Fruit fly (Drosophila melanogaster): ENCODE data around the gene RabX4.
A peak's percentile ranks its signal among the peaks of the same experiment; 100 is the strongest.

Gene RabX4

DNA sequence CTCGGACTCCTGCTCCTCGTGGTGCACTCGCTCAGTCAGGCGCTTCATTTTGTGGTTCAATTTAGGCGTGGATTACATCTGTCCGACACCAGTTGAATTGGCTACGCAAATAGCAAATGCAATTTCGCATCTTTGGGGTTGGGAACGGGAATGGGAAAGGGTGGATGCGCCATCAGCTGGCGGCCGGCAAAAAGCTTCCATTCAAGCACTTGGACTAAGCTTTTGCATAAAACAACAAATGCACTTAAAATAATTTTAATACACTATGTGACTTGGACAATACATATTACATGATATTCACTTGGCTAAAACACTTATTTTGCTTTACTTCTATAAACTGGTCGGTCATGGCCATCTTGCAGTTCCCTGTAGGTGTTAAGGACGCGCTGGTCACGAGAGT is 27.9 kb upstream of the RabX4 start, which contains the start of gene HDAC11:
HDAC11 (minus strand) TSS at position 101 of the 400 bp plus-strand sequence.
- TF ChIP-seq Sox15 (GFP tag; optimal IDR thresholded peaks at IDR 0.05): no peak
- TF ChIP-seq CG31627 (GFP tag; optimal IDR thresholded peaks at IDR 0.05): no peak
- TF ChIP-seq ss (GFP tag; optimal IDR thresholded peaks at IDR 0.05): no peak
- no peak for TF ChIP-seq CG8119 (GFP tag; IDR thresholded peaks at IDR 0.05)
- no peak for TF ChIP-seq salr (GFP tag; optimal IDR thresholded peaks at IDR 0.05)
- no peak for TF ChIP-seq topi (GFP tag; optimal IDR thresholded peaks at IDR 0.05)
- TF ChIP-seq CG6792 (GFP tag; optimal IDR thresholded peaks at IDR 0.05): no peak
- no peak for TF ChIP-seq CG8319 (GFP tag; optimal IDR thresholded peaks at IDR 0.05)
- TF ChIP-seq Hr38 (GFP tag; optimal IDR thresholded peaks at IDR 0.05): no peak
- TF ChIP-seq CG6163 (GFP tag; IDR thresholded peaks at IDR 0.05): no peak
- no peak for TF ChIP-seq vri (GFP tag; optimal IDR thresholded peaks at IDR 0.05)
- TF ChIP-seq Eip78C (GFP tag): no peak
- TF ChIP-seq cyc (GFP tag; optimal IDR thresholded peaks at IDR 0.05): no peak
- TF ChIP-seq CG16779 (tag; optimal IDR thresholded peaks at IDR 0.05): no peak
- no peak for TF ChIP-seq Sox102F (GFP tag; optimal IDR thresholded peaks at IDR 0.05)
- no peak for TF ChIP-seq CG32006 (GFP tag; optimal IDR thresholded peaks at IDR 0.05)
- TF ChIP-seq Ets96B (tag; optimal IDR thresholded peaks at IDR 0.05): no peak
- no peak for TF ChIP-seq Hr39 (GFP tag; optimal IDR thresholded peaks at IDR 0.05)

- no peak for TF ChIP-seq CG3032 (tag; optimal IDR thresholded peaks at IDR 0.05)
- no peak for TF ChIP-seq Ets21C (GFP tag; optimal IDR thresholded peaks at IDR 0.05)
- no peak for TF ChIP-seq Blimp-1 (GFP tag; optimal IDR thresholded peaks at IDR 0.05)
- TF ChIP-seq Sox14 (GFP tag; optimal IDR thresholded peaks at IDR 0.05): peak; percentile 68
Observed at dm6 chr3R:24851429-24851828, 23.2 kb upstream of the RabX4 start, which contains the start of gene Nct. TSS of gene Nct (plus strand) at chr3R:24851601.

- TF ChIP-seq acj6 (GFP tag; optimal IDR thresholded peaks at IDR 0.05): peak; percentile 41
- peak; percentile 83 for TF ChIP-seq cyc (GFP tag; optimal IDR thresholded peaks at IDR 0.05)
- peak; percentile 39 for TF ChIP-seq Sox14 (GFP tag; optimal IDR thresholded peaks at IDR 0.05)
- peak; percentile 66 for TF ChIP-seq topi (GFP tag; optimal IDR thresholded peaks at IDR 0.05)
- TF ChIP-seq CG31627 (GFP tag; optimal IDR thresholded peaks at IDR 0.05): peak; percentile 79
- peak; percentile 77 for TF ChIP-seq Eip78C (GFP tag)
- no peak for TF ChIP-seq CG8319 (GFP tag; optimal IDR thresholded peaks at IDR 0.05)
- TF ChIP-seq CG15336 (GFP tag; IDR thresholded peaks at IDR 0.05): no peak
- no peak for TF ChIP-seq CG16779 (tag; optimal IDR thresholded peaks at IDR 0.05)
- peak; percentile 63 for TF ChIP-seq Hr39 (GFP tag; optimal IDR thresholded peaks at IDR 0.05)
- TF ChIP-seq esn (GFP tag; optimal IDR thresholded peaks at IDR 0.05): peak; percentile 68
- TF ChIP-seq Ets21C (GFP tag; optimal IDR thresholded peaks at IDR 0.05): peak; percentile 39
- peak; percentile 70 for TF ChIP-seq lz (GFP tag; optimal IDR thresholded peaks at IDR 0.05)
- TF ChIP-seq CG10631 (GFP tag; optimal IDR thresholded peaks at IDR 0.05): peak; percentile 67
- TF ChIP-seq CG11902 (GFP tag; optimal IDR thresholded peaks at IDR 0.05): peak; percentile 48
Observed at dm6 chr3R:24850420-24850819, 22.2 kb upstream of the RabX4 start, which contains the start of gene CG7006. TSS of gene CG7006 (plus strand) at chr3R:24850627.

DNA sequence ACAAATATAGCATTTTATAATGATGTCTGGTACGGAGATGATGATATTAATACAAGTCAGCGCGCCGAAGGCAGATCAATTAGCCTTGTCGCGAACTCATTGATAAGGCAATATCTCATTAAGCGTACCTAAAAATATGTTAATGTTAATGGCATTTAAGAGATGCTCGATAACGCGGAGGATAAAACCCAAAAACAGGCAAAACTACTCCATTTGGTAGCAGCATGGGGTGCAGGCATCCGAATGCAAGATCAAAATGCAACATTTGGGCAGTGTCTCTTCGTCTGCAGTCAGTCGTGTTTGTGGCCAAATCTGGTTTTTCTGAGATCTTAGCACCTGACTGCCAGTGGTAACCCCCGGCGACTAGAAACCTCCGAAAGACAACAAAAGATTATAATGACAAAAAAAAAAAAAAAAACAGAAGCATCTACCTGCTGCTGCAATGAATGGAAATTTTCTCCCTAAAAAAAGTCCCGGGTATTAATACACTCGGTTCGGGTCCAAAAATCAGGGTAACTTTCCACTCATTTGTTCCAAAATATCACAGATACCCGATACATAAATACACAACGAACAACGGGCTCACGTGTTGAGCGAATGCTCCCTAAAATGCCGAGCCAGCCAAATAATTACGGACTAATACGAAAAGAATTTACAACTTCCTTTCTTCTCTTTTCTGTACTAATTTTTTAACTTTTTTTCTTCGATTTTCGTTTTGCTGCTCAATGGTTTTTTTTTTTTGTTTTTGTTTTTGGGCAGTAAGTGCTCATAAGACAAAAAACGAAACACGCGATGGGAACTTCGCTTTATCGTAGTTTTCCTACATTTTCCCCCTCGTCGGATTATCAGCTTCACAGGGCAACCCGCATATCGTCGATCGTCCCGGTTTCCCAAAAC is 18.0 kb upstream of the RabX4 start:
- TF ChIP-seq CG11294 (GFP tag; IDR thresholded peaks at IDR 0.05): no peak
- no peak for TF ChIP-seq CG11902 (GFP tag; optimal IDR thresholded peaks at IDR 0.05)
- no peak for TF ChIP-seq topi (GFP tag; optimal IDR thresholded peaks at IDR 0.05)
- no peak for TF ChIP-seq Ets96B (tag; optimal IDR thresholded peaks at IDR 0.05)
- no peak for TF ChIP-seq CG8119 (GFP tag; IDR thresholded peaks at IDR 0.05)
- TF ChIP-seq esn (GFP tag; optimal IDR thresholded peaks at IDR 0.05): no peak
- no peak for TF ChIP-seq Eip75B (GFP tag; optimal IDR thresholded peaks at IDR 0.05)

DNA sequence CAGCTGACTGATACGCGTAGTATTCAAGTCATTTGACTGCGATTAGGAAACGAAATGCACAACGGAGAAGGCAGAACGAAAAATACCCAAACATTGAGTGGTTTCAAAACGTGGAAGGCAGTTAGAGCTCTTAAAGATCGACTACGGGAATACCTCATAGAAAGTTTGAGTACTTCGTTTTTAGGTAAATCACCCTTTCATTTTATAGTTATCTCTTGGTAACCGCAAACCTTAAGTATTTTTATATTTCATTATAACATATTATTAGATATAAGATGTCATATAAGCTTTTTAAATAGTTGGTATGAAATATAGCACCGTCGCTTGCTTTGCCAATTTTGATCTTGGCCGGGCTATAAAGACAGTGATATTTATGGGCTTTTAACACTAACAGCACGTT is 16.9 kb upstream of the RabX4 start:
- TF ChIP-seq lz (GFP tag; optimal IDR thresholded peaks at IDR 0.05) (no peak), achi (GFP tag; optimal IDR thresholded peaks at IDR 0.05) (no peak), Blimp-1 (GFP tag; optimal IDR thresholded peaks at IDR 0.05) (no peak), fkh (GFP tag; optimal IDR thresholded peaks at IDR 0.05) (no peak), CG8119 (GFP tag; IDR thresholded peaks at IDR 0.05) (no peak), CG8632 (GFP tag; optimal IDR thresholded peaks at IDR 0.05) (no peak), CG6163 (GFP tag; IDR thresholded peaks at IDR 0.05) (no peak), Ets96B (tag; optimal IDR thresholded peaks at IDR 0.05) (no peak), Met (GFP tag; optimal IDR thresholded peaks at IDR 0.05) (no peak), Hr4 (GFP tag; optimal IDR thresholded peaks at IDR 0.05) (no peak), CG6808 (GFP tag; optimal IDR thresholded peaks at IDR 0.05) (no peak), CG8319 (GFP tag; optimal IDR thresholded peaks at IDR 0.05) (no peak), salr (GFP tag; optimal IDR thresholded peaks at IDR 0.05) (no peak), fd85E (GFP tag; optimal IDR thresholded peaks at IDR 0.05) (no peak), CG6792 (GFP tag; optimal IDR thresholded peaks at IDR 0.05) (no peak)

All from whole organism, prepupa.